Fruit fly (Drosophila melanogaster): Measurements from ENCODE around the gene kud.

The kud gene

dm6 chr3L:16813984-16814383 is 30.8 kb downstream of the kud start:
- no peak for TF ChIP-seq CG10348 (GFP tag; IDR thresholded peaks at IDR 0.05)
- TF ChIP-seq CG9948 (tag; optimal IDR thresholded peaks at IDR 0.05) = no peak
- no peak for TF ChIP-seq CG8301 (tag; optimal IDR thresholded peaks at IDR 0.05)
- no peak for TF ChIP-seq CG4496 (GFP tag; IDR thresholded peaks at IDR 0.05)

dm6 chr3L:16811908-16812307 is 32.9 kb downstream of the kud start:
- TF ChIP-seq EcR (GFP tag; optimal IDR thresholded peaks at IDR 0.05) (peak; percentile 28), CG10348 (GFP tag; IDR thresholded peaks at IDR 0.05) (no peak), CG13204 (GFP tag; optimal IDR thresholded peaks at IDR 0.05) (no peak)

dm6 chr3L:16810512-16810911 is 34.3 kb downstream of the kud start:
- TF ChIP-seq CG8301 (tag; optimal IDR thresholded peaks at IDR 0.05) (no peak), CG14655 (GFP tag; optimal IDR thresholded peaks at IDR 0.05) (no peak)

- peak; percentile 24 for TF ChIP-seq D1 (tag; optimal IDR thresholded peaks at IDR 0.05)
- no peak for TF ChIP-seq CG32121 (GFP tag; IDR thresholded peaks at IDR 0.05)
These were observed 36.7 kb downstream of the kud start for dm6 chr3L:16808139-16808538.

- TF ChIP-seq CG8159 (tag; optimal IDR thresholded peaks at IDR 0.05) = no peak
- TF ChIP-seq EcR (GFP tag; optimal IDR thresholded peaks at IDR 0.05) = peak; percentile 9
These were observed 37.2 kb downstream of the kud start, which contains the start of gene CG9674 for dm6 chr3L:16807558-16807957. Gene CG9674 (minus strand): TSS chr3L:16807731.

- TF ChIP-seq gl (tag; optimal IDR thresholded peaks at IDR 0.05) = no peak
- no peak for TF ChIP-seq Pif1B (GFP tag; optimal IDR thresholded peaks at IDR 0.05)
- peak; percentile 83 for TF ChIP-seq CG17806 (tag; optimal IDR thresholded peaks at IDR 0.05)
- TF ChIP-seq CG9948 (tag; optimal IDR thresholded peaks at IDR 0.05) = peak; percentile 94
- peak; percentile 91 for TF ChIP-seq D1 (tag; optimal IDR thresholded peaks at IDR 0.05)
- TF ChIP-seq rn (GFP tag; IDR thresholded peaks at IDR 0.05) = no peak; the same call in 1 of the 2 replicates
- peak; percentile 43; the same call in 1 of the 2 replicates for TF ChIP-seq CG12605 (GFP tag; IDR thresholded peaks at IDR 0.05)
- peak; percentile 34; the same call in 1 of the 2 replicates for TF ChIP-seq Ets98B (GFP tag; IDR thresholded peaks at IDR 0.05)
- TF ChIP-seq CG8159 (tag; optimal IDR thresholded peaks at IDR 0.05) = peak; percentile 77
- TF ChIP-seq CG10348 (GFP tag; IDR thresholded peaks at IDR 0.05) = no peak
- TF ChIP-seq Pif1A (GFP tag; optimal IDR thresholded peaks at IDR 0.05) = peak; percentile 56
- TF ChIP-seq CG13204 (GFP tag; optimal IDR thresholded peaks at IDR 0.05) = peak; percentile 37
- peak; percentile 77 for TF ChIP-seq Snoo (tag; optimal IDR thresholded peaks at IDR 0.05)
- peak; percentile 93 for TF ChIP-seq CG15710 (tag; optimal IDR thresholded peaks at IDR 0.05)
- peak; percentile 74; the same call in 2 of the 3 replicates for TF ChIP-seq CG4496 (GFP tag; IDR thresholded peaks at IDR 0.05)
- TF ChIP-seq CG14655 (GFP tag; optimal IDR thresholded peaks at IDR 0.05) = peak; percentile 95
- no peak for TF ChIP-seq EcR (GFP tag; optimal IDR thresholded peaks at IDR 0.05)
- no peak for TF ChIP-seq fd96Ca (GFP tag; IDR thresholded peaks at IDR 0.05)
- 0 out of 2 replicates have a peak, but pooled peaks have one; percentile 12 for TF ChIP-seq CG32121 (GFP tag; IDR thresholded peaks at IDR 0.05)
- TF ChIP-seq CG8301 (tag; optimal IDR thresholded peaks at IDR 0.05) = peak; percentile 92
- peak; percentile 84 for TF ChIP-seq CG34367 (tag; optimal IDR thresholded peaks at IDR 0.05)
These were observed 37.9 kb downstream of the kud start for dm6 chr3L:16806823-16807325.

dm6 chr3L:16805806-16806719 is 38.7 kb downstream of the kud start:
- TF ChIP-seq D1 (tag; optimal IDR thresholded peaks at IDR 0.05) (no peak), Pif1A (GFP tag; optimal IDR thresholded peaks at IDR 0.05) (peak; percentile 64), CG13204 (GFP tag; optimal IDR thresholded peaks at IDR 0.05) (peak; percentile 88), Pif1B (GFP tag; optimal IDR thresholded peaks at IDR 0.05) (peak; percentile 21), CG34367 (tag; optimal IDR thresholded peaks at IDR 0.05) (peak; percentile 66), gl (tag; optimal IDR thresholded peaks at IDR 0.05) (peak; percentile 18), CG14655 (GFP tag; optimal IDR thresholded peaks at IDR 0.05) (peak; percentile 37), CG17806 (tag; optimal IDR thresholded peaks at IDR 0.05) (peak; percentile 73), EcR (GFP tag; optimal IDR thresholded peaks at IDR 0.05) (peak; percentile 96), CG10348 (GFP tag; IDR thresholded peaks at IDR 0.05) (no peak), CG9948 (tag; optimal IDR thresholded peaks at IDR 0.05) (peak; percentile 76), CG8301 (tag; optimal IDR thresholded peaks at IDR 0.05) (peak; percentile 42), Snoo (tag; optimal IDR thresholded peaks at IDR 0.05) (no peak), CG32121 (GFP tag; IDR thresholded peaks at IDR 0.05) (no peak), Ets98B (GFP tag; IDR thresholded peaks at IDR 0.05) (no peak), fd96Ca (GFP tag; IDR thresholded peaks at IDR 0.05) (peak; percentile 42; the same call in 1 of the 3 replicates), CG15710 (tag; optimal IDR thresholded peaks at IDR 0.05) (peak; percentile 59), CG8159 (tag; optimal IDR thresholded peaks at IDR 0.05) (peak; percentile 31), CG12605 (GFP tag; IDR thresholded peaks at IDR 0.05) (peak; percentile 39; the same call in 1 of the 2 replicates), CG4496 (GFP tag; IDR thresholded peaks at IDR 0.05) (0 out of 3 replicates have a peak, but pooled peaks have one; percentile 14), rn (GFP tag; IDR thresholded peaks at IDR 0.05) (no peak)

Data from whole organism, pupa.